Fruit fly (Drosophila melanogaster) whole organism, pupa: ENCODE results near the gene Pxd.

Source experiments
- CG12605 ChIP-seq: fragments of 200-800 bp; sonication (Bioruptor generic); IDR thresholded peaks from 2 replicates; pipeline ENCODE4 v1.3.6; 2022; ENCODE audit warnings: missing biosample characterization, missing genetic modification characterization
- CG14655 ChIP-seq: fragments of 200-800 bp; sonication (Bioruptor generic); optimal IDR thresholded peaks from 3 replicates; lab custom pipeline; 2017; ENCODE audit warnings: mild to moderate bottlenecking, missing biosample characterization, missing genetic modification reagents, missing genetic modification characterization
- CG15710 ChIP-seq: fragments of 200-800 bp; sonication (Bioruptor generic); optimal IDR thresholded peaks from 2 replicates; lab custom pipeline; 2018; ENCODE audit warnings: missing biosample characterization, mild to moderate bottlenecking, missing genetic modification characterization, moderate library complexity
- EcR ChIP-seq: fragments of 200-800 bp; sonication (Bioruptor generic); optimal IDR thresholded peaks from 3 replicates; lab custom pipeline; 2019; ENCODE audit warnings: missing biosample characterization, missing genetic modification characterization, mild to moderate bottlenecking, moderate library complexity, missing genetic modification reagents
- rn ChIP-seq: fragments of 200-800 bp; sonication (Bioruptor generic); IDR thresholded peaks from 2 replicates; pipeline ENCODE4 v1.3.6; 2022; ENCODE audit warnings: missing biosample characterization, missing genetic modification characterization

DNA sequence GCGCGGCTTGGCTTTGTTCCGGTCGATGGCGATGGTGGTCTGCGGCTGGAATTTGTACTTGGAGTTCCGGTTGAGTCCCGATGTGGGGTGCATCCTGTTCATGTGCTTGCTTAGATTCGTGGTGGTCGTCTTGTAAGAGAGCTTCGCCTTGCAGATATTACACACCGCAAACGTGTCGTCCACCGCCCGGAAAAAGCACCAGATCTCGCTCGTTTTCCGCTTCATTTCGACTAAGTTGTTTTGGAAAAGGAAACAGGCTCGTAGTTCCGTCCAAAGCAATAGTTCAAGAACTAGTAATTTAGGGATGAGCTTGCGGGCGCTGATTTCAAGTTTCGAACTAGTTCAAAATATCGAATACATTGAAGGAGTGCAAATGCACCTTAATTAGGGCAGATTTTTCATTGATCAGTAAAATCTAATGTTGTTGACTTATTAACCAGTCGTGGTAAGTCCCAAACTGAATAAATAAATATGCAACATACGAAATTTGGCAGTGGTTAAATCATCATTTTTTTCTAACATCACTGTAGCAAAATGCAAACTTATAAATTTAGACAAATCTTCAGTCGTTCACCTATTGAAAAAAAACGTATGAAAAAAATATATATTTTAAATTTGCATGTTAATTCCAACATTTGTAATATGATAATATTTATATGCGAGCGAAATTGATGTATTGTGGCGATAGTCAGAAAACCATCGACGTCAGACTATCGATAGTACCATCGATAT is 28.6 kb downstream of the Pxd start, which contains the start of the genes bdwf and Patr-1:
- TF ChIP-seq CG15710 (tag; lab: Kevin White, UChicago) (no peak), rn (no peak), CG14655 (GFP tag; lab: Kevin White, UChicago) (no peak), CG12605 (no peak), EcR (GFP tag; lab: Kevin White, UChicago) (no peak)
